Worm (Caenorhabditis elegans) whole organism, L4 larva: ENCODE measurements around the gene btbd-10.

Experiments used
- F49E8.2 ChIP-seq: sonication (generic microtip); optimal IDR thresholded peaks from 2 replicates; lab custom pipeline; 2016; ENCODE audit warnings: missing compliant biosample characterization, mild to moderate bottlenecking, missing genetic modification characterization, borderline replicate concordance
- T20F7.1 ChIP-seq: fragments of 200-800 bp; sonication (Bioruptor generic); optimal IDR thresholded peaks from 2 replicates; lab custom pipeline; 2018; ENCODE audit warnings: mild to moderate bottlenecking, missing genetic modification characterization, missing compliant biosample characterization
- T26A8.4 ChIP-seq: fragments of 200-800 bp; sonication (Bioruptor generic); IDR thresholded peaks from 2 replicates; pipeline ENCODE4 v1.3.6; 2022; ENCODE audit warnings: missing genetic modification characterization, missing compliant biosample characterization
- Y75B8A.6 ChIP-seq: fragments of 200-800 bp; sonication (Bioruptor generic); IDR thresholded peaks from 2 replicates; pipeline ENCODE4 v1.3.6; 2022; ENCODE audit warnings: missing genetic modification reagents, missing genetic modification characterization, missing compliant biosample characterization
- ZK337.2 ChIP-seq: fragments of 200-800 bp; sonication (Bioruptor generic); IDR thresholded peaks from 2 replicates; pipeline ENCODE4 v1.3.6; 2022; ENCODE audit warnings: missing genetic modification reagents, missing genetic modification characterization, missing compliant biosample characterization
- ZK546.5 ChIP-seq, 2 experiments: sonication (generic microtip); optimal IDR thresholded peaks; 2 replicates each; lab custom pipeline; 2017; ENCODE audit warnings: missing biosample characterization in 2 of 2, missing genetic modification characterization in 2 of 2
- aha-1 ChIP-seq: fragments of 150-350 bp; peaks from one replicate; lab custom pipeline; 2014; ENCODE audit warnings: missing biosample characterization, missing genetic modification characterization
- aly-2 ChIP-seq: sonication (generic microtip); optimal IDR thresholded peaks from 2 replicates; lab custom pipeline; 2018; ENCODE audit warnings: missing biosample characterization, missing genetic modification characterization
- ceh-20 ChIP-seq: fragments of 200-800 bp; sonication (Bioruptor generic); IDR thresholded peaks from 2 replicates; pipeline ENCODE4 v1.3.6; 2022; ENCODE audit warnings: missing genetic modification reagents, missing genetic modification characterization, missing compliant biosample characterization
- ceh-32 ChIP-seq: sonication (generic microtip); optimal IDR thresholded peaks from 2 replicates; lab custom pipeline; 2016; ENCODE audit warnings: mild to moderate bottlenecking, missing genetic modification characterization, missing compliant biosample characterization; ENCODE audit not compliant: poor library complexity
- ctbp-1 ChIP-seq: fragments of 200-800 bp; sonication (Bioruptor generic); IDR thresholded peaks from 2 replicates; pipeline ENCODE4 v1.3.6; 2022; ENCODE audit warnings: missing genetic modification reagents, missing genetic modification characterization, missing compliant biosample characterization
- daf-16 ChIP-seq, 3 experiments: sonication (generic microtip); optimal IDR thresholded peaks; 2 replicates each; lab custom pipeline; 2016 to 2017; ENCODE audit warnings: missing genetic modification characterization in 3 of 3, missing genetic modification reagents in 3 of 3, mild to moderate bottlenecking in 2 of 3, missing compliant biosample characterization in 2 of 3, missing biosample characterization in 1 of 3, moderate library complexity in 1 of 3
- dmd-6 ChIP-seq: fragments of 200-800 bp; sonication (Bioruptor generic); IDR thresholded peaks from 2 replicates; pipeline ENCODE4 v1.3.6; 2022; ENCODE audit warnings: missing genetic modification reagents, missing genetic modification characterization, missing compliant biosample characterization
- dve-1 ChIP-seq: sonication (generic microtip); optimal IDR thresholded peaks from 2 replicates; lab custom pipeline; 2017; ENCODE audit warnings: antibody characterized with exemption, mild to moderate bottlenecking, missing genetic modification characterization, missing compliant biosample characterization; ENCODE audit not compliant: insufficient read depth
- egl-43 ChIP-seq: fragments of 200-800 bp; sonication (Bioruptor generic); IDR thresholded peaks from 2 replicates; pipeline ENCODE4 v1.3.6; 2022; ENCODE audit warnings: missing genetic modification reagents, missing genetic modification characterization, missing compliant biosample characterization
- fkh-10 ChIP-seq: fragments of 150-350 bp; optimal IDR thresholded peaks from 2 replicates; lab custom pipeline; 2014; ENCODE audit warnings: missing biosample characterization, missing genetic modification reagents, missing genetic modification characterization
- gei-8 ChIP-seq: fragments of 200-800 bp; sonication (Bioruptor generic); optimal IDR thresholded peaks from 2 replicates; lab custom pipeline; 2018; ENCODE audit warnings: mild to moderate bottlenecking, missing genetic modification characterization, missing compliant biosample characterization
- hlh-11 ChIP-seq: fragments of 200-800 bp; sonication (Bioruptor generic); optimal IDR thresholded peaks from 2 replicates; lab custom pipeline; 2018; ENCODE audit warnings: mild to moderate bottlenecking, missing genetic modification characterization, missing compliant biosample characterization
- hlh-30 ChIP-seq: sonication (generic microtip); optimal IDR thresholded peaks from 2 replicates; lab custom pipeline; 2017; ENCODE audit warnings: antibody characterized with exemption, mild to moderate bottlenecking, missing genetic modification characterization, missing compliant biosample characterization; ENCODE audit not compliant: insufficient read depth
- lin-1 ChIP-seq: fragments of 200-800 bp; sonication (Bioruptor generic); IDR thresholded peaks from 2 replicates; pipeline ENCODE4 v1.3.6; 2022; ENCODE audit warnings: missing genetic modification reagents, missing genetic modification characterization, missing compliant biosample characterization
- lir-3 ChIP-seq: sonication (generic microtip); optimal IDR thresholded peaks from 2 replicates; lab custom pipeline; 2016; ENCODE audit warnings: mild to moderate bottlenecking, missing genetic modification characterization, missing compliant biosample characterization
- lsy-2 ChIP-seq, 2 experiments: fragments of 150-350 bp in 1 of 2; sonication (generic microtip) in 1 of 2; optimal IDR thresholded peaks; 2 replicates each; lab custom pipeline; 2014 to 2017; ENCODE audit warnings: missing biosample characterization in 2 of 2, missing genetic modification characterization in 2 of 2
- madf-5 ChIP-seq, 2 experiments: fragments of 200-800 bp; sonication (Bioruptor generic); IDR thresholded peaks; 2 replicates each; pipeline ENCODE4 v1.3.6; 2022; ENCODE audit warnings: missing compliant biosample characterization in 2 of 2, missing genetic modification characterization in 2 of 2
- madf-9 ChIP-seq: fragments of 200-800 bp; sonication (Bioruptor generic); conservative IDR thresholded peaks from 2 replicates; pipeline ENCODE4 v1.3.6; 2022; ENCODE audit warnings: missing genetic modification reagents, missing genetic modification characterization, missing compliant biosample characterization
- mdl-1 ChIP-seq, 2 experiments: fragments of 150-350 bp in 1 of 2; sonication (generic microtip) in 1 of 2; optimal IDR thresholded peaks; 2 replicates each; lab custom pipeline; 2014 to 2017; ENCODE audit warnings: missing biosample characterization in 2 of 2, missing genetic modification characterization in 2 of 2
- mep-1 ChIP-seq: fragments of 150-350 bp; sonication (generic microtip); optimal IDR thresholded peaks from 3 replicates; lab custom pipeline; 2014; ENCODE audit warnings: missing biosample characterization, missing genetic modification characterization
- mes-2 ChIP-seq: sonication (generic microtip); optimal IDR thresholded peaks from 2 replicates; lab custom pipeline; 2016; ENCODE audit warnings: missing genotype, mild to moderate bottlenecking, missing genetic modification characterization, missing compliant biosample characterization; ENCODE audit not compliant: poor library complexity, severe bottlenecking
- mxl-3 ChIP-seq: fragments of 200-800 bp; sonication (Bioruptor generic); optimal IDR thresholded peaks from 2 replicates; lab custom pipeline; 2018; ENCODE audit warnings: mild to moderate bottlenecking, missing genetic modification characterization, missing compliant biosample characterization
- nhr-10 ChIP-seq: fragments of 150-350 bp; optimal IDR thresholded peaks from 2 replicates; lab custom pipeline; 2014; ENCODE audit warnings: missing biosample characterization, missing genetic modification characterization
- nhr-28 ChIP-seq: fragments of 150-350 bp; optimal IDR thresholded peaks from 2 replicates; lab custom pipeline; 2014; ENCODE audit warnings: missing biosample characterization, missing genetic modification characterization
- nhr-41 ChIP-seq: fragments of 200-800 bp; sonication (Bioruptor generic); IDR thresholded peaks from 2 replicates; pipeline ENCODE4 v1.3.6; 2022; ENCODE audit warnings: missing genetic modification reagents, missing genetic modification characterization, missing compliant biosample characterization
- pha-4 ChIP-seq, 2 experiments: fragments of 150-350 bp in 1 of 2; fragments of 200-800 bp in 1 of 2; sonication (Bioruptor generic) in 1 of 2; IDR thresholded peaks in 1 of 2; optimal IDR thresholded peaks in 1 of 2; 2 replicates each; pipeline versions ENCODE4 v1.3.6 to Lab custom; 2014 to 2022; ENCODE audit warnings: missing genetic modification characterization in 2 of 2, missing genetic modification reagents in 2 of 2, missing biosample characterization in 1 of 2, missing compliant biosample characterization in 1 of 2
- php-3 ChIP-seq: fragments of 200-800 bp; sonication (Bioruptor generic); IDR thresholded peaks from 2 replicates; pipeline ENCODE4 v1.3.6; 2022; ENCODE audit warnings: missing genetic modification reagents, missing genetic modification characterization, missing compliant biosample characterization
- snpc-1.2 ChIP-seq: fragments of 200-800 bp; sonication (Bioruptor generic); IDR thresholded peaks from 2 replicates; pipeline ENCODE4 v1.3.6; 2022; ENCODE audit warnings: missing genetic modification reagents, missing genetic modification characterization, missing compliant biosample characterization
- unc-130 ChIP-seq: sonication (generic microtip); optimal IDR thresholded peaks from 2 replicates; lab custom pipeline; 2016; ENCODE audit warnings: missing genetic modification reagents, missing genetic modification characterization, missing compliant biosample characterization
- unc-39 ChIP-seq: sonication (generic microtip); optimal IDR thresholded peaks from 2 replicates; lab custom pipeline; 2017; ENCODE audit warnings: missing biosample characterization, missing genetic modification characterization
- unc-62 ChIP-seq, 3 experiments: fragments of 150-350 bp in 1 of 3; sonication (generic microtip); optimal IDR thresholded peaks in 2 of 3; peaks in 1 of 3; 1 replicate in 1 of 3; 2 replicates in 2 of 3; lab custom pipeline; 2014 to 2017; ENCODE audit warnings: missing biosample characterization in 3 of 3, missing genetic modification characterization in 3 of 3, missing genetic modification reagents in 3 of 3, missing genotype in 1 of 3

btbd-10 gene

DNA sequence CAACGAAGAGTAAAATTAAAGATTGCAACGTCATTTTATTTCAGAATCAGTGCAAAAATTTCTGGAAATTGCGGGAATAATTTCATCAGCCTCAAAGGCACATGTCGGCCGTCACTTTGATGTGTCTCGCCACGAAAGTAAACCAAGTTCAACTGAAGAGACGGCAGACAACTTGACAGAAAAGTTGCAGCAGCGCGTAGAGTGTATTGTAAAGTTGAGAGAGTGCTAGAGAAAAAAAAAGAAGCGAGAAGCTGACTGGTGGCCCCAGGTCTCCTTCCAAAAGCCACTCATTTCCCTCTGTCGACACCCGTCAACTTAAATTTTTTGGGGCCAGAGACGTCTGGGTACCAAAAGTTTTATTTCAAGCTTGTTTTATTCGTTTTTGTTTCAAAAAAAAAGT, 531 bp upstream of the btbd-10 start (continued):
- 0 out of 2 replicates have a peak, but pooled peaks have one; percentile 37 for TF ChIP-seq php-3
- no peak for TF ChIP-seq ceh-32 (tag; lab: Kevin White, UChicago)
- TF ChIP-seq nhr-10 (tag; lab: Kevin White, UChicago), result no peak
- peak; percentile 73 for TF ChIP-seq nhr-28 (tag; lab: Kevin White, UChicago)
- peak; percentile 78 for TF ChIP-seq mep-1 (tag; lab: Kevin White, UChicago)
- no peak for TF ChIP-seq lin-1 (GFP tag; lab: Robert Waterston, UW)
- peak; percentile 37; the same call in 1 of the 2 replicates for TF ChIP-seq pha-4 (GFP tag; IDR thresholded peaks at IDR 0.05; lab: Robert Waterston, UW)
- peak; percentile 23 for TF ChIP-seq pha-4 (tag; optimal IDR thresholded peaks at IDR 0.05; lab: Kevin White, UChicago)
- TF ChIP-seq unc-130 (GFP tag; lab: Kevin White, UChicago), result peak; percentile 64
- peak; percentile 25 for TF ChIP-seq T20F7.1
- TF ChIP-seq mes-2 (tag; lab: Kevin White, UChicago), result peak; percentile 79
- TF ChIP-seq hlh-30 (tag; lab: Kevin White, UChicago), result peak; percentile 89
- TF ChIP-seq ctbp-1 (GFP tag; lab: Robert Waterston, UW), result peak; percentile 41; the same call in 1 of the 2 replicates
- TF ChIP-seq lsy-2 (tag; optimal IDR thresholded peaks at IDR 0.05; lab: Kevin White, UChicago), result peak; percentile 16 to 84
- TF ChIP-seq T26A8.4 (GFP tag; lab: Robert Waterston, UW), result 0 out of 2 replicates have a peak, but pooled peaks have one; percentile 37
- TF ChIP-seq, all 104 proteins: peak for 40

ce11 chrII:4905331-4905730, 523 bp downstream of the btbd-10 start:
- TF ChIP-seq ZK546.5 (tag; optimal IDR thresholded peaks at IDR 0.05; lab: Kevin White, UChicago), result no peak
- TF ChIP-seq unc-62 (GFP tag; optimal IDR thresholded peaks at IDR 0.05 in 1 of 2; lab: Kevin White, UChicago), result no peak
- no peak for TF ChIP-seq unc-62 (tag; optimal IDR thresholded peaks at IDR 0.05; lab: Kevin White, UChicago)
- 0 out of 2 replicates have a peak, but pooled peaks have one; percentile 36 for TF ChIP-seq snpc-1.2
- no peak for TF ChIP-seq fkh-10
- no peak for TF ChIP-seq daf-16 (GFP tag; optimal IDR thresholded peaks at IDR 0.05; lab: Kevin White, UChicago)
- no peak for TF ChIP-seq daf-16 (tag; optimal IDR thresholded peaks at IDR 0.05; lab: Kevin White, UChicago)
- no peak for TF ChIP-seq madf-5 (GFP tag; IDR thresholded peaks at IDR 0.05; lab: Robert Waterston, UW)
- TF ChIP-seq ZK337.2 (GFP tag; lab: Robert Waterston, UW), result no peak
- TF ChIP-seq nhr-41 (GFP tag; lab: Robert Waterston, UW), result no peak

DNA sequence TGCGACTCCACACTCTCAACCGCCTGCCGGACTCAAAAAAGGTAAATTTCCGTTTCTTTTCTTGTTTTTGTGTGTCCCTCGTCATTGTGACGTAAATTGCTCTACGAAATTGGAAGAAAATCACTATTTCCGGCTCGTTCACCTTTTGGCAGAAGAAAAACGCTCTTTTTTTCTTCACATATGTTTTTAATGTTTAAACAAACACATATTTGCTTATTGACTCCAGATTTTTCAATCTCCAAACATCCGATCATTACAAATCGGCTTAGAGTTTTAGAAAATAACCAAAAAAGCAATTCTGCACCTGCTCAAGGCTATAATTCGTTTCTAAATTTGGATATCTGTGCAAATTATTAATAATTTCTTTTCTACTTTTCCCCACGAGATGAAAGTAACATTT, 1.1 kb downstream of the btbd-10 start:
- TF ChIP-seq Y75B8A.6 (GFP tag; lab: Robert Waterston, UW) (0 out of 2 replicates have a peak, but pooled peaks have one; percentile 13), dve-1 (tag; lab: Kevin White, UChicago) (no peak)

ce11 chrII:4908160-4908559, 3.4 kb downstream of the btbd-10 start:
- TF ChIP-seq unc-39 (tag; lab: Kevin White, UChicago) (no peak), hlh-11 (tag; lab: Kevin White, UChicago) (peak; percentile 59), aly-2 (no peak), aha-1 (tag; lab: Kevin White, UChicago) (peak; percentile 37), dmd-6 (GFP tag; lab: Robert Waterston, UW) (0 out of 2 replicates have a peak, but pooled peaks have one; percentile 13), unc-62 (GFP tag; optimal IDR thresholded peaks at IDR 0.05 in 1 of 2; lab: Kevin White, UChicago) (peak in 1 of 2 experiments; percentile 70), unc-62 (tag; optimal IDR thresholded peaks at IDR 0.05; lab: Kevin White, UChicago) (no peak), nhr-28 (tag; lab: Kevin White, UChicago) (peak; percentile 32), madf-9 (no peak), F49E8.2 (tag; lab: Kevin White, UChicago) (no peak), mdl-1 (tag; optimal IDR thresholded peaks at IDR 0.05; lab: Kevin White, UChicago) (peak in 1 of 2 experiments; percentile 22), ceh-20 (GFP tag; lab: Robert Waterston, UW) (peak; percentile 14; the same call in 1 of the 2 replicates), gei-8 (no peak), hlh-30 (tag; lab: Kevin White, UChicago) (peak; percentile 68), mes-2 (tag; lab: Kevin White, UChicago) (peak; percentile 2), ctbp-1 (GFP tag; lab: Robert Waterston, UW) (0 out of 2 replicates have a peak, but pooled peaks have one; percentile 48), lsy-2 (tag; optimal IDR thresholded peaks at IDR 0.05; lab: Kevin White, UChicago) (peak in 1 of 2 experiments; percentile 16), lir-3 (tag; lab: Kevin White, UChicago) (no peak), mxl-3 (peak; percentile 24), egl-43 (GFP tag; lab: Robert Waterston, UW) (peak; percentile 29; the same call in 1 of the 2 replicates)
